Fruit fly (Drosophila melanogaster) whole organism, embryonic: ENCODE results near the gene CG31551.

ENCODE experiments used
- Ada2b ChIP-seq: fragments of 200-800 bp; sonication (Bioruptor generic); IDR thresholded peaks from 2 replicates; pipeline ENCODE4 v1.3.6; 2022; ENCODE audit warnings: missing biosample characterization, missing genetic modification characterization
- Antp ChIP-seq: fragments of 200-800 bp; sonication (Bioruptor generic); optimal IDR thresholded peaks from 3 replicates; lab custom pipeline; 2016; ENCODE audit warnings: missing biosample characterization, missing genetic modification characterization
- Atf6 ChIP-seq: fragments of 200-800 bp; sonication (Bioruptor generic); IDR thresholded peaks from 2 replicates; pipeline ENCODE4 v1.3.6; 2022; ENCODE audit warnings: missing biosample characterization, missing genetic modification characterization
- Bdp1 ChIP-seq: fragments of 200-800 bp; sonication (Bioruptor generic); optimal IDR thresholded peaks from 3 replicates; lab custom pipeline; 2016; ENCODE audit warnings: missing biosample characterization, missing genetic modification characterization
- Blimp-1 ChIP-seq: fragments of 200-800 bp; sonication (Bioruptor generic); optimal IDR thresholded peaks from 3 replicates; lab custom pipeline; 2018; ENCODE audit warnings: missing biosample characterization, missing genetic modification characterization, mild to moderate bottlenecking, moderate library complexity, missing genetic modification reagents
- CG10462 ChIP-seq: fragments of 200-800 bp; sonication (Bioruptor generic); optimal IDR thresholded peaks from 2 replicates; lab custom pipeline; 2016; ENCODE audit warnings: missing biosample characterization, missing genetic modification characterization
- CG11398 ChIP-seq: fragments of 200-800 bp; sonication (Bioruptor generic); optimal IDR thresholded peaks from 2 replicates; lab custom pipeline; 2016; ENCODE audit warnings: missing biosample characterization, missing genetic modification characterization
- CG15269 ChIP-seq: fragments of 200-800 bp; sonication (Bioruptor generic); optimal IDR thresholded peaks from 2 replicates; lab custom pipeline; 2018; ENCODE audit warnings: missing biosample characterization, mild to moderate bottlenecking, missing genetic modification characterization, moderate library complexity
- CG16863 ChIP-seq: fragments of 200-800 bp; sonication (Bioruptor generic); optimal IDR thresholded peaks from 3 replicates; lab custom pipeline; 2016; ENCODE audit warnings: missing biosample characterization, missing genetic modification characterization
- CG2202 ChIP-seq: fragments of 200-800 bp; sonication (Bioruptor generic); optimal IDR thresholded peaks from 2 replicates; lab custom pipeline; 2018; ENCODE audit warnings: missing biosample characterization, mild to moderate bottlenecking, missing genetic modification characterization
- CG2712 ChIP-seq: fragments of 200-800 bp; optimal IDR thresholded peaks from 3 replicates; lab custom pipeline; 2019; ENCODE audit warnings: missing biosample characterization, mild to moderate bottlenecking, missing genetic modification characterization, moderate library complexity
- CG2875 ChIP-seq: fragments of 200-800 bp; sonication (Bioruptor generic); optimal IDR thresholded peaks from 2 replicates; lab custom pipeline; 2017; ENCODE audit warnings: missing biosample characterization, mild to moderate bottlenecking, missing genetic modification characterization, missing genetic modification reagents
- CG30403 ChIP-seq: fragments of 200-800 bp; sonication (Bioruptor generic); optimal IDR thresholded peaks from 3 replicates; lab custom pipeline; 2016; ENCODE audit warnings: missing biosample characterization, missing genetic modification characterization
- CG32767 ChIP-seq: fragments of 200-800 bp; sonication (Bioruptor generic); IDR thresholded peaks from 2 replicates; pipeline ENCODE4 v1.3.6; 2022; ENCODE audit warnings: missing biosample characterization, missing genetic modification characterization
- CG33557 ChIP-seq: fragments of 200-800 bp; sonication (Bioruptor generic); optimal IDR thresholded peaks from 2 replicates; lab custom pipeline; 2019; ENCODE audit warnings: missing biosample characterization, mild to moderate bottlenecking, missing genetic modification characterization, moderate library complexity
- CG4328 ChIP-seq: fragments of 200-800 bp; sonication (Bioruptor generic); optimal IDR thresholded peaks from 3 replicates; lab custom pipeline; 2017; ENCODE audit warnings: missing biosample characterization, missing genetic modification reagents, missing genetic modification characterization
- CG4854 ChIP-seq: fragments of 200-800 bp; sonication (Bioruptor generic); optimal IDR thresholded peaks from 2 replicates; lab custom pipeline; 2016; ENCODE audit warnings: missing biosample characterization, missing genetic modification characterization, inconsistent platforms
- CG7372 ChIP-seq: fragments of 200-800 bp; sonication (Bioruptor generic); IDR thresholded peaks from 2 replicates; pipeline ENCODE4 v1.3.6; 2022; ENCODE audit warnings: missing biosample characterization, missing genetic modification characterization
- CG7786 ChIP-seq: fragments of 200-800 bp; sonication (Bioruptor generic); optimal IDR thresholded peaks from 2 replicates; lab custom pipeline; 2016; ENCODE audit warnings: missing biosample characterization, missing genetic modification characterization
- CG8478 ChIP-seq: fragments of >200 bp; optimal IDR thresholded peaks from 2 replicates; lab custom pipeline; 2018
- CG8944 ChIP-seq: fragments of 200-800 bp; sonication (Bioruptor generic); optimal IDR thresholded peaks from 3 replicates; lab custom pipeline; 2016; ENCODE audit warnings: missing biosample characterization, missing genetic modification characterization
- CG9215 ChIP-seq: fragments of 200-800 bp; sonication (Bioruptor generic); IDR thresholded peaks from 2 replicates; pipeline ENCODE4 v1.3.6; 2022; ENCODE audit warnings: missing biosample characterization, missing genetic modification characterization
- CkIIα-i1 ChIP-seq: fragments of 200-800 bp; sonication (Bioruptor generic); IDR thresholded peaks from 2 replicates; pipeline ENCODE4 v1.3.6; 2022; ENCODE audit warnings: missing biosample characterization, missing genetic modification characterization
- Dbx ChIP-seq: fragments of 200-800 bp; sonication (Bioruptor generic); IDR thresholded peaks from 3 replicates; pipeline ENCODE4 v1.3.6; 2022; ENCODE audit warnings: missing biosample characterization, missing genetic modification characterization
- Doc3 ChIP-seq: fragments of 200-800 bp; sonication (Bioruptor generic); IDR thresholded peaks from 3 replicates; pipeline ENCODE4 v1.3.6; 2022; ENCODE audit warnings: missing biosample characterization, missing genetic modification characterization; ENCODE audit not compliant: partially characterized antibody
- Gug ChIP-seq: fragments of 200-800 bp; sonication (Bioruptor generic); IDR thresholded peaks from 4 replicates; pipeline ENCODE4 v1.3.6; 2022; ENCODE audit warnings: missing biosample characterization, missing genetic modification characterization
- HLH54F ChIP-seq: fragments of 200-800 bp; sonication (Bioruptor generic); optimal IDR thresholded peaks from 3 replicates; lab custom pipeline; 2016; ENCODE audit warnings: missing biosample characterization, missing genetic modification characterization
- Mes4 ChIP-seq: fragments of 200-800 bp; sonication (Bioruptor generic); optimal IDR thresholded peaks from 2 replicates; lab custom pipeline; 2016; ENCODE audit warnings: missing biosample characterization, missing genetic modification characterization
- abd-A ChIP-seq: fragments of 200-800 bp; sonication (Bioruptor generic); optimal IDR thresholded peaks from 3 replicates; lab custom pipeline; 2019; ENCODE audit warnings: missing biosample characterization, mild to moderate bottlenecking, missing genetic modification characterization, moderate library complexity
- ac ChIP-seq: fragments of 200-800 bp; sonication (Bioruptor generic); optimal IDR thresholded peaks from 3 replicates; lab custom pipeline; 2017; ENCODE audit warnings: missing biosample characterization, mild to moderate bottlenecking, missing genetic modification characterization
- ash1 ChIP-seq: fragments of 200-800 bp; sonication (Bioruptor generic); optimal IDR thresholded peaks from 2 replicates; lab custom pipeline; 2018; ENCODE audit warnings: missing biosample characterization, mild to moderate bottlenecking, missing genetic modification characterization
- chm ChIP-seq: fragments of 200-800 bp; sonication (Bioruptor generic); IDR thresholded peaks from 2 replicates; pipeline ENCODE4 v1.3.6; 2022; ENCODE audit warnings: missing biosample characterization, missing genetic modification characterization
- crol ChIP-seq: fragments of 200-800 bp; sonication (Bioruptor generic); IDR thresholded peaks from 2 replicates; pipeline ENCODE4 v1.3.6; 2022; ENCODE audit warnings: missing biosample characterization, missing genetic modification characterization
- dati ChIP-seq: fragments of 200-800 bp; sonication (Bioruptor generic); IDR thresholded peaks from 2 replicates; pipeline ENCODE4 v1.3.6; 2022; ENCODE audit warnings: missing biosample characterization, missing genetic modification characterization
- dm ChIP-seq: fragments of 200-800 bp; sonication (Bioruptor generic); optimal IDR thresholded peaks from 3 replicates; lab custom pipeline; 2016; ENCODE audit warnings: missing biosample characterization, missing genetic modification characterization
- esg ChIP-seq: fragments of 200-800 bp; sonication (Bioruptor generic); conservative IDR thresholded peaks from 2 replicates; pipeline ENCODE4 v1.3.6; 2022; ENCODE audit warnings: missing biosample characterization, missing genetic modification characterization
- fru ChIP-seq: fragments of >200 bp; optimal IDR thresholded peaks from 2 replicates; lab custom pipeline; 2017
- gce ChIP-seq: fragments of 200-800 bp; sonication (Bioruptor generic); IDR thresholded peaks from 3 replicates; pipeline ENCODE4 v1.3.6; 2022; ENCODE audit warnings: missing biosample characterization, missing genetic modification characterization
- gro ChIP-seq: fragments of 200-800 bp; sonication (Bioruptor generic); optimal IDR thresholded peaks from 2 replicates; lab custom pipeline; 2016; ENCODE audit warnings: missing biosample characterization, missing genetic modification characterization
- inv ChIP-seq: fragments of 200-800 bp; sonication (Bioruptor generic); IDR thresholded peaks from 2 replicates; pipeline ENCODE4 v1.3.6; 2022; ENCODE audit warnings: missing biosample characterization, missing genetic modification characterization; ENCODE audit not compliant: partially characterized antibody
- kah ChIP-seq: fragments of 200-800 bp; sonication (Bioruptor generic); optimal IDR thresholded peaks from 2 replicates; lab custom pipeline; 2018; ENCODE audit warnings: missing biosample characterization, mild to moderate bottlenecking, missing genetic modification characterization
- lov ChIP-seq, 2 experiments: fragments of 200-800 bp in 1 of 2; fragments of >200 bp in 1 of 2; sonication (Bioruptor generic) in 1 of 2; IDR thresholded peaks in 1 of 2; optimal IDR thresholded peaks in 1 of 2; 2 replicates in 1 of 2; 3 replicates in 1 of 2; pipeline versions ENCODE4 v1.3.6 to Lab custom; 2017 to 2022; ENCODE audit warnings: missing biosample characterization in 1 of 2, missing genetic modification characterization in 1 of 2
- pan ChIP-seq, 4 experiments: fragments of >200 bp in 3 of 4; fragments of 200-800 bp in 1 of 4; sonication (Bioruptor generic) in 1 of 4; optimal IDR thresholded peaks in 3 of 4; IDR thresholded peaks in 1 of 4; 2 replicates each; pipeline versions ENCODE4 v1.3.6 to Lab custom; 2017 to 2022; ENCODE audit warnings: missing biosample characterization in 2 of 4, missing genetic modification characterization in 2 of 4, mixed read lengths in 1 of 4
- prd ChIP-seq, 3 experiments: fragments of >200 bp in 2 of 3; fragments of 200-800 bp in 1 of 3; sonication (Bioruptor generic) in 1 of 3; optimal IDR thresholded peaks in 2 of 3; IDR thresholded peaks in 1 of 3; 2 replicates in 2 of 3; 3 replicates in 1 of 3; pipeline versions ENCODE4 v1.3.6 to Lab custom; 2017 to 2022; ENCODE audit warnings: missing biosample characterization in 1 of 3, missing genetic modification characterization in 1 of 3
- slou ChIP-seq: fragments of 200-800 bp; sonication (Bioruptor generic); optimal IDR thresholded peaks from 3 replicates; lab custom pipeline; 2016; ENCODE audit warnings: missing biosample characterization, missing genetic modification characterization
- sna ChIP-seq: fragments of 200-800 bp; sonication (Bioruptor generic); IDR thresholded peaks from 2 replicates; pipeline ENCODE4 v1.3.6; 2022; ENCODE audit warnings: missing biosample characterization, missing genetic modification characterization; ENCODE audit not compliant: partially characterized antibody
- wor ChIP-seq: fragments of 200-800 bp; sonication (Bioruptor generic); IDR thresholded peaks from 2 replicates; pipeline ENCODE4 v1.3.6; 2022; ENCODE audit warnings: missing biosample characterization, missing genetic modification characterization
- z ChIP-seq: fragments of 200-800 bp; sonication (Bioruptor generic); IDR thresholded peaks from 3 replicates; pipeline ENCODE4 v1.3.6; 2022; ENCODE audit warnings: missing biosample characterization, missing genetic modification characterization

CG31551 gene

DNA sequence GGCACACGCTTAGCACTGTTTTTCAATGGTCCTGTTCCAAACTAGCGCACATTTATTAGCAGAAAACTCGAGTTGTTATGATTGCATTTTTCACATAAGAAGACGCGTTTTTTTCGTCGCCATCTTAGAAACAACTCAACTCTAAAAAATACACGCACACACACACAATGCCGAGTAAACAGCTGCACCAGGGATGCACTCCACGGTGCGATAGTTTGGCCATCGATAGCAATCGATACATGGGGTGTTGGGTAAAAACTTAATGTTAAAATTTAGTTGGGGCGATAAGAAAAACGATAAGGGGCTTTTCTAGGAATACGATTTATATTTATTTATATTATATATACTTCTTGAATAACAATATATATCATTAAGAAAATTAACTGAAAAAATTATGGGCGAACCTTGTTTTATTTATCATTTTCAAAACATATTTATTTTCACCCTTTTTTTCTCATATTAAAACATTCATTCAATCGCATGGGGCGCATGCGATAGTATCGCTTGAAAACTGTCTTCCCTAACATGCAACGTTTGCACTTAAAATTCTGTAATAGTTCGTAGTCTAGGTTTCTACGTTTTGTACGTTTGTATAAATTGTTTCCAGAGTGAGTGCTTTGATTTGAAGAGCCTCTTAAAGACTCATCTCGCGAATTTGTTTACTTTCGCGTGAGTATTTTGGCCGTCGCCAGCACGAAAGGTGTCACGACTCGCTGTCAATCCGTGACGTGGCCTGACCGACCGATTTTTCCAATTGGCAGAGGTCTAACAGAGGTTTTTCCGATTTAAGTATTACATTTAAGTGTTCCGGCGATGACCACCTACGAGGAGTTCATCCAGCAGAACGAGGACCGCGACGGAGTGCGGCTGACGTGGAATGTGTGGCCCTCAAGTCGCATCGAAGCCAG, 21.2 kb downstream of the CG31551 start, which contains the start of the genes MTA1-like and Sec23 (continued):
- TF ChIP-seq CG10462 (GFP tag; lab: Kevin White, UChicago) (peak; percentile 31), CkIIα-i1 (GFP tag; lab: Robert Waterston, UW) (no peak), CG9215 (GFP tag; lab: Robert Waterston, UW) (peak; percentile 56), z (no peak), Dbx (0 out of 3 replicates have a peak, but pooled peaks have one; percentile 20), wor (no peak), pan (optimal IDR thresholded peaks at IDR 0.05; lab: Kevin White, UChicago) (no peak), pan (GFP tag; optimal IDR thresholded peaks at IDR 0.05 in 1 of 2, IDR thresholded peaks at IDR 0.05 in 1 of 2) (peak in 1 of 2 experiments; percentile 17), Mes4 (GFP tag; lab: Kevin White, UChicago) (no peak), CG16863 (GFP tag; lab: Kevin White, UChicago) (no peak), CG4328 (no peak), dati (GFP tag; lab: Robert Waterston, UW) (no peak), fru (lab: Kevin White, UChicago) (no peak), CG2712 (tag; lab: Kevin White, UChicago) (peak; percentile 69), CG30403 (peak; percentile 65), CG15269 (tag; lab: Kevin White, UChicago) (peak; percentile 43), Ada2b (GFP tag; lab: Robert Waterston, UW) (no peak), CG2875 (GFP tag; lab: Kevin White, UChicago) (no peak), crol (GFP tag; lab: Robert Waterston, UW) (no peak), ac (GFP tag; lab: Kevin White, UChicago) (no peak), Doc3 (peak; percentile 94), chm (GFP tag; lab: Robert Waterston, UW) (no peak), CG7372 (no peak), Gug (GFP tag; lab: Robert Waterston, UW) (peak; percentile 73; the same call in 2 of the 4 replicates), CG4854 (GFP tag; lab: Kevin White, UChicago) (no peak), Bdp1 (GFP tag; lab: Kevin White, UChicago) (no peak), gro (GFP tag; lab: Kevin White, UChicago) (no peak), kah (GFP tag; lab: Kevin White, UChicago) (no peak), Blimp-1 (GFP tag; lab: Kevin White, UChicago) (no peak), dm (GFP tag; lab: Kevin White, UChicago) (peak; percentile 36), CG11398 (GFP tag; lab: Kevin White, UChicago) (no peak), CG8944 (GFP tag; lab: Kevin White, UChicago) (no peak), esg (GFP tag; lab: Robert Waterston, UW) (no peak), prd (optimal IDR thresholded peaks at IDR 0.05; lab: Kevin White, UChicago) (no peak), prd (GFP tag; IDR thresholded peaks at IDR 0.05; lab: Robert Waterston, UW) (peak; percentile 52; the same call in 1 of the 3 replicates), CG32767 (GFP tag; lab: Robert Waterston, UW) (no peak; the same call in 1 of the 2 replicates), CG33557 (GFP tag; lab: Kevin White, UChicago) (peak; percentile 48), slou (GFP tag; lab: Kevin White, UChicago) (peak; percentile 43), gce (GFP tag; lab: Robert Waterston, UW) (no peak), HLH54F (GFP tag; lab: Kevin White, UChicago) (peak; percentile 38), Atf6 (GFP tag; lab: Robert Waterston, UW) (no peak), Antp (no peak), lov (optimal IDR thresholded peaks at IDR 0.05; lab: Kevin White, UChicago) (no peak), lov (GFP tag; IDR thresholded peaks at IDR 0.05; lab: Robert Waterston, UW) (no peak), CG2202 (tag; lab: Kevin White, UChicago) (no peak), inv (GFP tag; lab: Robert Waterston, UW) (peak; percentile 96), abd-A (tag; lab: Kevin White, UChicago) (no peak), sna (peak; percentile 94), CG8478 (lab: Kevin White, UChicago) (no peak), CG7786 (no peak), ash1 (GFP tag; lab: Kevin White, UChicago) (no peak)
